Fruit fly (Drosophila melanogaster): ENCODE results near the gene Unc-76.
A peak's percentile ranks its signal among the peaks of the same experiment; 100 is the strongest.

Gene Unc-76

DNA sequence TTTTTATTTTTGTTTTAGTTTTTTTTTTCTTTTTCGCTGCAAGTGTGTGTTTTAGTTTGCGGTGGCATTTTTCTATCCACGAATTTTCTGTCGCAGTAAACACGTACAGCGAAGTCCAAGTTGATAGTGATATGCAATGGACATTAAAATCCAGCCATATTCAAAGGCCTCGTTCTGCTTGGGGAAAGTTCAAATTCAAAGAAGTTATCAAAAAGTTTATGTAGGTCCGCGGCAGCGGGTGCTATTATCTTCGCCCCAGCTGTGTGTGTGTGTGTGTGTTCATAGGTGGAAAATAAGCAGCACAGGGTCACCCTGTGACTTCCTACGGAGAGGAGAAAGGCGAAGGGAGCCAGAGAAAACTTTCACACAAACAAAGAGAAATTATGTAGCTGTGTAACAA lies 7.1 kb downstream of the Unc-76 start (continued):
- TF ChIP-seq CG2120 (GFP tag; optimal IDR thresholded peaks at IDR 0.05), result peak; percentile 42
- TF ChIP-seq unpg (GFP tag; optimal IDR thresholded peaks at IDR 0.05), result peak; percentile 60
- TF ChIP-seq trem (tag; optimal IDR thresholded peaks at IDR 0.05), result no peak
- 0 out of 3 replicates have a peak, but pooled peaks have one; percentile 14 for TF ChIP-seq Aef1 (GFP tag; IDR thresholded peaks at IDR 0.05)
- TF ChIP-seq sqz (GFP tag; optimal IDR thresholded peaks at IDR 0.05), result no peak
- TF ChIP-seq ATbp (GFP tag; optimal IDR thresholded peaks at IDR 0.05), result peak; percentile 81
- no peak for TF ChIP-seq crol (GFP tag; IDR thresholded peaks at IDR 0.05)
- TF ChIP-seq CkIIα-i1 (GFP tag; IDR thresholded peaks at IDR 0.05), result no peak
- TF ChIP-seq CG11504 (tag; optimal IDR thresholded peaks at IDR 0.05), result peak; percentile 69
- no peak for TF ChIP-seq pfk (GFP tag; optimal IDR thresholded peaks at IDR 0.05)
- TF ChIP-seq CG11696 (GFP tag; IDR thresholded peaks at IDR 0.05), result peak; percentile 87
- TF ChIP-seq eyg (GFP tag; optimal IDR thresholded peaks at IDR 0.05), result no peak
- TF ChIP-seq bcd (GFP tag; optimal IDR thresholded peaks at IDR 0.05), result peak; percentile 29
- TF ChIP-seq CG18476 (GFP tag; optimal IDR thresholded peaks at IDR 0.05), result no peak
- peak; percentile 55 for TF ChIP-seq ewg (GFP tag; optimal IDR thresholded peaks at IDR 0.05)
- TF ChIP-seq CG32532 (GFP tag; IDR thresholded peaks at IDR 0.05), result peak; percentile 66
- peak; percentile 44; the same call in 1 of the 2 replicates for TF ChIP-seq CG31224 (GFP tag; IDR thresholded peaks at IDR 0.05)
- no peak for TF ChIP-seq luna (GFP tag; optimal IDR thresholded peaks at IDR 0.05)
- TF ChIP-seq CG12744 (GFP tag; optimal IDR thresholded peaks at IDR 0.05), result no peak
- peak; percentile 29 for TF ChIP-seq CHES-1-like (GFP tag; optimal IDR thresholded peaks at IDR 0.05)
- TF ChIP-seq stc (GFP tag; IDR thresholded peaks at IDR 0.05), result peak; percentile 67
- peak; percentile 35 for TF ChIP-seq CG9817 (tag; optimal IDR thresholded peaks at IDR 0.05)
- TF ChIP-seq CG15479 (GFP tag; optimal IDR thresholded peaks at IDR 0.05), result no peak
- TF ChIP-seq TFAM (GFP tag; optimal IDR thresholded peaks at IDR 0.05), result no peak
- TF ChIP-seq Dip2 (GFP tag; IDR thresholded peaks at IDR 0.05), result no peak
- no peak for TF ChIP-seq MBD-R2 (GFP tag; IDR thresholded peaks at IDR 0.05)
- peak; percentile 69 for TF ChIP-seq CG18262 (tag; optimal IDR thresholded peaks at IDR 0.05)
- TF ChIP-seq CG34422 (GFP tag; IDR thresholded peaks at IDR 0.05), result no peak; the same call in 2 of the 3 replicates
- TF ChIP-seq Sox100B (GFP tag; optimal IDR thresholded peaks at IDR 0.05), result peak; percentile 49
- peak; percentile 71 for TF ChIP-seq Sox102F (GFP tag; optimal IDR thresholded peaks at IDR 0.05)
- TF ChIP-seq bbx (GFP tag; IDR thresholded peaks at IDR 0.05; ENCODE audit: partially characterized antibody), result no peak
- no peak for TF ChIP-seq MESR4 (GFP tag; optimal IDR thresholded peaks at IDR 0.05)
- no peak for TF ChIP-seq CG42726 (GFP tag; IDR thresholded peaks at IDR 0.05; ENCODE audit: partially characterized antibody)
- TF ChIP-seq CG8359 (GFP tag; optimal IDR thresholded peaks at IDR 0.05; ENCODE audit: borderline replicate concordance), result no peak
- peak; percentile 67 for TF ChIP-seq CG12769 (tag; optimal IDR thresholded peaks at IDR 0.05)
- TF ChIP-seq CG6791 (GFP tag; IDR thresholded peaks at IDR 0.05; ENCODE audit: partially characterized antibody), result no peak
- no peak for TF ChIP-seq CG2129 (GFP tag; IDR thresholded peaks at IDR 0.05; ENCODE audit: partially characterized antibody)
- peak; percentile 52; the same call in 2 of the 3 replicates for TF ChIP-seq B-H1 (GFP tag; IDR thresholded peaks at IDR 0.05)
- peak; percentile 66 for TF ChIP-seq jing (GFP tag; optimal IDR thresholded peaks at IDR 0.05)
- TF ChIP-seq Bteb2 (GFP tag; optimal IDR thresholded peaks at IDR 0.05), result peak; percentile 18
- peak; percentile 27 for TF ChIP-seq CG10462 (GFP tag; optimal IDR thresholded peaks at IDR 0.05)
- no peak for TF ChIP-seq stwl (tag; optimal IDR thresholded peaks at IDR 0.05)
- TF ChIP-seq CG10654 (GFP tag; optimal IDR thresholded peaks at IDR 0.05), result peak; percentile 47
- no peak for TF ChIP-seq tll (GFP tag; optimal IDR thresholded peaks at IDR 0.05)
- TF ChIP-seq Drgx (GFP tag; IDR thresholded peaks at IDR 0.05), result peak; percentile 86
- no peak for TF ChIP-seq CG17186 (GFP tag; optimal IDR thresholded peaks at IDR 0.05)
- no peak for TF ChIP-seq mld (GFP tag; IDR thresholded peaks at IDR 0.05; ENCODE audit: partially characterized antibody)
- TF ChIP-seq CG16863 (GFP tag; optimal IDR thresholded peaks at IDR 0.05), result peak; percentile 59
- TF ChIP-seq CG6683 (GFP tag; optimal IDR thresholded peaks at IDR 0.05), result no peak
- no peak for TF ChIP-seq HLHmδ (GFP tag; optimal IDR thresholded peaks at IDR 0.05)
